Worm (Caenorhabditis elegans): ENCODE measurements around the gene T23B12.11.

DNA sequence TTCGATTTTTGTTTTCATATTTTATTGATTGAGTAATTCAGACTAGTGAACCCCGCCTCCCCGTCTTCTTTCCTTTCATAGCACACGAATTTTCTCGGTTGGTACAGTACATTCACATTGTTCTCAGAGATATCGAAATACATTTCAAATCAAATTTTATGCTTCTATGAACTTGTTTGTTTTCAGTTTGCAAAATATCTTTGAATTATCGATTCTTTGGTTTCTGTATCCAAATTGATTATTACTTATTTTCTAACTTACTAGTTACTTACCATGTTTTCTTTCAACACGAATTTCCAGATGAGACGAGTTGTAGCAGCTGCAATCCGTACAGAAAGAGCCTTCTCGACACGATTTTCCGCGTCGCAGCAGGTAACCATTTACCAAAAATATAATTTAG is 10.2 kb downstream of the T23B12.11 start, which contains the start of gene mrps-2:
- TF ChIP-seq him-1 (tag; optimal IDR thresholded peaks at IDR 0.05) (no peak), dao-5 (tag; optimal IDR thresholded peaks at IDR 0.05) (no peak)

Measured in whole organism, L4/young adult.